Worm (Caenorhabditis elegans) whole organism, L1 larva: ENCODE results near the gene D2096.9.

Source experiments
- C04F5.9 ChIP-seq: sonication (generic microtip); optimal IDR thresholded peaks from 2 replicates; lab custom pipeline; 2016; ENCODE audit warnings: missing genetic modification characterization, missing compliant biosample characterization
- C16A3.4 ChIP-seq: fragments of 150-350 bp; optimal IDR thresholded peaks from 2 replicates; lab custom pipeline; 2014; ENCODE audit warnings: missing biosample characterization, missing genetic modification characterization
- Y116A8C.19 ChIP-seq: sonication (generic microtip); optimal IDR thresholded peaks from 2 replicates; lab custom pipeline; 2016; ENCODE audit warnings: missing compliant biosample characterization, missing genetic modification characterization, borderline replicate concordance
- aha-1 ChIP-seq: fragments of 150-350 bp; optimal IDR thresholded peaks from 2 replicates; lab custom pipeline; 2014; ENCODE audit warnings: missing biosample characterization, missing genetic modification characterization
- alr-1 ChIP-seq: fragments of 200-800 bp; sonication (Bioruptor generic); optimal IDR thresholded peaks from 2 replicates; lab custom pipeline; 2018; ENCODE audit warnings: borderline replicate concordance, mild to moderate bottlenecking, missing genetic modification characterization, missing compliant biosample characterization
- aly-2 ChIP-seq: fragments of 150-350 bp; optimal IDR thresholded peaks from 2 replicates; lab custom pipeline; 2014; ENCODE audit warnings: missing biosample characterization, missing genetic modification characterization
- blmp-1 ChIP-seq: fragments of 150-350 bp; optimal IDR thresholded peaks from 2 replicates; lab custom pipeline; 2014; ENCODE audit warnings: missing biosample characterization, missing genetic modification characterization
- ceh-63 ChIP-seq: fragments of 200-800 bp; sonication (Bioruptor generic); optimal IDR thresholded peaks from 2 replicates; lab custom pipeline; 2018; ENCODE audit warnings: mild to moderate bottlenecking, missing genetic modification characterization, missing compliant biosample characterization
- ceh-82 ChIP-seq, 3 experiments: fragments of 150-350 bp in 1 of 3; sonication (generic microtip) in 2 of 3; optimal IDR thresholded peaks; 2 replicates each; lab custom pipeline; 2014 to 2017; ENCODE audit warnings: missing biosample characterization in 3 of 3, missing genetic modification characterization in 3 of 3
- ceh-88 ChIP-seq: fragments of 200-800 bp; sonication (Bioruptor generic); IDR thresholded peaks from 2 replicates; pipeline ENCODE4 v1.3.6; 2022; ENCODE audit warnings: missing genetic modification characterization, missing compliant biosample characterization
- ceh-90 ChIP-seq: sonication (generic microtip); optimal IDR thresholded peaks from 2 replicates; lab custom pipeline; 2016; ENCODE audit warnings: missing genetic modification characterization, missing compliant biosample characterization
- dpl-1 ChIP-seq, 3 experiments: fragments of 150-350 bp in 2 of 3; sonication (generic microtip) in 1 of 3; optimal IDR thresholded peaks; 2 replicates each; lab custom pipeline; 2014 to 2017; ENCODE audit warnings: missing biosample characterization in 3 of 3, missing genetic modification characterization in 3 of 3, missing genetic modification reagents in 3 of 3
- dsc-1 ChIP-seq: sonication (generic microtip); optimal IDR thresholded peaks from 2 replicates; lab custom pipeline; 2016; ENCODE audit warnings: mild to moderate bottlenecking, missing genetic modification characterization, missing compliant biosample characterization
- efl-1 ChIP-seq, 4 experiments: fragments of 150-350 bp; optimal IDR thresholded peaks in 3 of 4; peaks in 1 of 4; 1 replicate in 1 of 4; 2 replicates in 3 of 4; lab custom pipeline; 2014; ENCODE audit warnings: missing biosample characterization in 2 of 4, missing genetic modification characterization in 2 of 4, missing genetic modification reagents in 2 of 4
- efl-3 ChIP-seq: fragments of 200-800 bp; sonication (Bioruptor generic); optimal IDR thresholded peaks from 2 replicates; lab custom pipeline; 2018; ENCODE audit warnings: mild to moderate bottlenecking, missing genetic modification characterization, missing compliant biosample characterization
- egl-27 ChIP-seq, 2 experiments: fragments of 150-350 bp in 1 of 2; sonication (generic microtip); optimal IDR thresholded peaks; 3 replicates each; lab custom pipeline; 2017 to 2018; ENCODE audit warnings: missing biosample characterization in 2 of 2, missing genetic modification characterization in 2 of 2, missing genetic modification reagents in 2 of 2
- elt-3 ChIP-seq, 6 experiments: fragments of 150-350 bp in 1 of 6; sonication (generic microtip); optimal IDR thresholded peaks; 2 replicates each; lab custom pipeline; 2017 to 2018; ENCODE audit warnings: missing biosample characterization in 6 of 6, missing genetic modification characterization in 6 of 6, inconsistent platforms in 1 of 6
- ets-5 ChIP-seq: fragments of 200-800 bp; sonication (Bioruptor generic); IDR thresholded peaks from 2 replicates; pipeline ENCODE4 v1.3.6; 2022; ENCODE audit warnings: missing genetic modification characterization, missing compliant biosample characterization
- fkh-10 ChIP-seq: sonication (generic microtip); optimal IDR thresholded peaks from 2 replicates; lab custom pipeline; 2017; ENCODE audit warnings: missing biosample characterization, missing genetic modification reagents, missing genetic modification characterization
- grh-1 ChIP-seq: fragments of 200-800 bp; sonication (Bioruptor generic); IDR thresholded peaks from 2 replicates; pipeline ENCODE4 v1.3.6; 2022; ENCODE audit warnings: missing genetic modification reagents, missing genetic modification characterization, missing compliant biosample characterization
- hpl-2 ChIP-seq: fragments of 150-350 bp; optimal IDR thresholded peaks from 2 replicates; lab custom pipeline; 2014; ENCODE audit warnings: missing biosample characterization, missing genetic modification reagents, missing genetic modification characterization
- isw-1 ChIP-seq: fragments of 200-800 bp; sonication (Bioruptor generic); IDR thresholded peaks from 2 replicates; pipeline ENCODE4 v1.3.6; 2022; ENCODE audit warnings: missing genetic modification characterization, missing compliant biosample characterization
- jun-1 ChIP-seq: fragments of 150-350 bp; optimal IDR thresholded peaks from 2 replicates; lab custom pipeline; 2014; ENCODE audit warnings: missing biosample characterization, missing genetic modification reagents, missing genetic modification characterization
- lin-14 ChIP-seq: fragments of 200-800 bp; sonication (Bioruptor generic); optimal IDR thresholded peaks from 2 replicates; lab custom pipeline; 2018; ENCODE audit warnings: mild to moderate bottlenecking, missing genetic modification characterization, moderate library complexity, missing compliant biosample characterization
- lin-35 ChIP-seq, 2 experiments: fragments of 150-350 bp; optimal IDR thresholded peaks; 2 replicates each; lab custom pipeline; 2014; ENCODE audit warnings: missing biosample characterization in 2 of 2, missing genetic modification characterization in 2 of 2, missing genetic modification reagents in 2 of 2
- lin-39 ChIP-seq: fragments of 150-350 bp; optimal IDR thresholded peaks from 2 replicates; lab custom pipeline; 2014; ENCODE audit warnings: missing biosample characterization, missing genetic modification reagents, missing genetic modification characterization
- lir-3 ChIP-seq: sonication (generic microtip); optimal IDR thresholded peaks from 2 replicates; lab custom pipeline; 2016; ENCODE audit warnings: mild to moderate bottlenecking, missing genetic modification characterization, moderate library complexity, missing compliant biosample characterization; ENCODE audit not compliant: poor library complexity
- mab-9 ChIP-seq: fragments of 200-800 bp; sonication (Bioruptor generic); IDR thresholded peaks from 2 replicates; pipeline ENCODE4 v1.3.6; 2022; ENCODE audit warnings: missing genetic modification reagents, missing genetic modification characterization, missing compliant biosample characterization
- mdl-1 ChIP-seq, 2 experiments: fragments of 150-350 bp; optimal IDR thresholded peaks; 2 replicates each; lab custom pipeline; 2014 to 2017; ENCODE audit warnings: missing biosample characterization in 2 of 2, missing genetic modification characterization in 2 of 2, inconsistent platforms in 1 of 2
- nhr-11 ChIP-seq: fragments of 150-350 bp; optimal IDR thresholded peaks from 2 replicates; lab custom pipeline; 2014; ENCODE audit warnings: missing biosample characterization, missing genetic modification characterization
- nhr-12 ChIP-seq: sonication (generic microtip); optimal IDR thresholded peaks from 2 replicates; lab custom pipeline; 2017; ENCODE audit warnings: missing biosample characterization, missing genetic modification characterization
- nhr-237 ChIP-seq: fragments of 150-350 bp; optimal IDR thresholded peaks from 2 replicates; lab custom pipeline; 2014; ENCODE audit warnings: missing biosample characterization, missing genetic modification characterization
- nhr-71 ChIP-seq: sonication (generic microtip); optimal IDR thresholded peaks from 2 replicates; lab custom pipeline; 2016; ENCODE audit warnings: mild to moderate bottlenecking, missing genetic modification characterization, moderate library complexity, missing compliant biosample characterization
- nhr-84 ChIP-seq: sonication (generic microtip); optimal IDR thresholded peaks from 2 replicates; lab custom pipeline; 2017; ENCODE audit warnings: missing biosample characterization, missing genetic modification characterization
- nhr-85 ChIP-seq: sonication (generic microtip); peaks from one replicate; lab custom pipeline; 2016; ENCODE audit warnings: missing genetic modification characterization, inconsistent platforms, missing compliant biosample characterization
- nhr-90 ChIP-seq: sonication (generic microtip); optimal IDR thresholded peaks from 2 replicates; lab custom pipeline; 2016; ENCODE audit warnings: mild to moderate bottlenecking, missing genetic modification characterization, missing compliant biosample characterization; ENCODE audit not compliant: poor library complexity
- pag-3 ChIP-seq: sonication (generic microtip); optimal IDR thresholded peaks from 2 replicates; lab custom pipeline; 2017; ENCODE audit warnings: missing genetic modification characterization, mild to moderate bottlenecking, missing compliant biosample characterization, antibody characterized with exemption, borderline replicate concordance; ENCODE audit not compliant: insufficient read depth
- pax-3 ChIP-seq: fragments of 200-800 bp; sonication (Bioruptor generic); optimal IDR thresholded peaks from 2 replicates; lab custom pipeline; 2018; ENCODE audit warnings: mild to moderate bottlenecking, missing genetic modification characterization, moderate library complexity, missing compliant biosample characterization
- pqm-1 ChIP-seq: sonication (generic microtip); optimal IDR thresholded peaks from 3 replicates; lab custom pipeline; 2017; ENCODE audit warnings: missing biosample characterization, missing genetic modification characterization
- skn-1 ChIP-seq: fragments of 150-350 bp; optimal IDR thresholded peaks from 2 replicates; lab custom pipeline; 2014; ENCODE audit warnings: missing biosample characterization, missing genetic modification characterization
- snpc-4 ChIP-seq: fragments of 150-350 bp; optimal IDR thresholded peaks from 2 replicates; lab custom pipeline; 2014; ENCODE audit warnings: missing biosample characterization, missing genetic modification characterization
- sptf-1 ChIP-seq: fragments of 150-350 bp; optimal IDR thresholded peaks from 2 replicates; lab custom pipeline; 2014; ENCODE audit warnings: missing biosample characterization, missing genetic modification characterization
- tbx-2 ChIP-seq: sonication (generic microtip); optimal IDR thresholded peaks from 2 replicates; lab custom pipeline; 2016; ENCODE audit warnings: missing genetic modification characterization, missing compliant biosample characterization
- unc-130 ChIP-seq: fragments of 150-350 bp; optimal IDR thresholded peaks from 2 replicates; lab custom pipeline; 2017; ENCODE audit warnings: missing biosample characterization, missing genetic modification characterization, inconsistent platforms
- unc-30 ChIP-seq: sonication (generic microtip); optimal IDR thresholded peaks from 2 replicates; lab custom pipeline; 2017; ENCODE audit warnings: missing biosample characterization, missing genetic modification characterization
- unc-62 ChIP-seq: fragments of 150-350 bp; optimal IDR thresholded peaks from 2 replicates; lab custom pipeline; 2014; ENCODE audit warnings: missing biosample characterization, missing genetic modification reagents, missing genetic modification characterization
- unc-86 ChIP-seq: sonication (generic microtip); optimal IDR thresholded peaks from 2 replicates; lab custom pipeline; 2016; ENCODE audit warnings: missing genetic modification characterization, missing compliant biosample characterization
- unc-98 ChIP-seq: fragments of 200-800 bp; sonication (Bioruptor generic); IDR thresholded peaks from 2 replicates; pipeline ENCODE4 v1.3.6; 2022; ENCODE audit warnings: missing genetic modification characterization, missing compliant biosample characterization
- zag-1 ChIP-seq: fragments of 150-350 bp; optimal IDR thresholded peaks from 2 replicates; lab custom pipeline; 2014; ENCODE audit warnings: missing biosample characterization, missing genetic modification characterization
- zip-4 ChIP-seq: fragments of 200-800 bp; sonication (Bioruptor generic); optimal IDR thresholded peaks from 2 replicates; lab custom pipeline; 2018; ENCODE audit warnings: mild to moderate bottlenecking, missing genetic modification characterization, moderate library complexity, missing compliant biosample characterization
- ztf-11 ChIP-seq, 2 experiments: sonication (generic microtip); optimal IDR thresholded peaks; 2 replicates each; lab custom pipeline; 2016 to 2017; ENCODE audit warnings: missing genetic modification characterization in 2 of 2, missing biosample characterization in 1 of 2, missing compliant biosample characterization in 1 of 2
- ztf-4 ChIP-seq: fragments of 150-350 bp; optimal IDR thresholded peaks from 2 replicates; lab custom pipeline; 2014; ENCODE audit warnings: missing biosample characterization, missing genetic modification characterization

The D2096.9 gene

ce11 chrIV:8375381-8375780, 7.2 kb downstream of the D2096.9 start:
- TF ChIP-seq tbx-2 (tag; lab: Kevin White, UChicago) (peak; percentile 76), Y116A8C.19 (tag; lab: Kevin White, UChicago) (no peak), skn-1 (tag; lab: Kevin White, UChicago) (peak; percentile 67), lin-39 (tag; lab: Kevin White, UChicago) (no peak), alr-1 (tag; lab: Kevin White, UChicago) (no peak), hpl-2 (GFP tag; lab: Kevin White, UChicago) (peak; percentile 76), C16A3.4 (peak; percentile 87), efl-1 (optimal IDR thresholded peaks at IDR 0.05; lab: Kevin White, UChicago) (peak; percentile 63 to 75), efl-1 (GFP tag; optimal IDR thresholded peaks at IDR 0.05 in 1 of 2; lab: Kevin White, UChicago) (peak; percentile 56 to 93), nhr-85 (tag; lab: Kevin White, UChicago) (peak; percentile 81), mab-9 (GFP tag; lab: Robert Waterston, UW) (peak; percentile 73), isw-1 (GFP tag; lab: Robert Waterston, UW) (peak; percentile 48), unc-98 (GFP tag; lab: Robert Waterston, UW) (no peak), ztf-4 (tag; lab: Kevin White, UChicago) (peak; percentile 53), nhr-84 (tag; lab: Kevin White, UChicago) (no peak), dpl-1 (GFP tag; optimal IDR thresholded peaks at IDR 0.05; lab: Kevin White, UChicago) (peak; percentile 59 to 67 (median 65)), pqm-1 (tag; lab: Kevin White, UChicago) (no peak), ztf-11 (tag; optimal IDR thresholded peaks at IDR 0.05; lab: Kevin White, UChicago) (peak in 1 of 2 experiments; percentile 27), C04F5.9 (tag; lab: Kevin White, UChicago) (peak; percentile 6), ceh-90 (tag; lab: Kevin White, UChicago) (no peak), nhr-12 (tag; lab: Kevin White, UChicago) (no peak), jun-1 (tag; lab: Kevin White, UChicago) (peak; percentile 19), snpc-4 (peak; percentile 51), aha-1 (tag; lab: Kevin White, UChicago) (no peak), ceh-63 (GFP tag; lab: Kevin White, UChicago) (peak; percentile 37), grh-1 (0 out of 2 replicates have a peak, but pooled peaks have one; percentile 11), lin-35 (GFP tag; optimal IDR thresholded peaks at IDR 0.05; lab: Kevin White, UChicago) (peak; percentile 78 to 88), ceh-88 (GFP tag; lab: Robert Waterston, UW) (peak; percentile 63), mdl-1 (tag; optimal IDR thresholded peaks at IDR 0.05; lab: Kevin White, UChicago) (peak in 1 of 2 experiments; percentile 82), ceh-82 (tag; optimal IDR thresholded peaks at IDR 0.05; lab: Kevin White, UChicago) (peak; percentile 48 to 88 (median 67)), unc-30 (tag; lab: Kevin White, UChicago) (no peak), ets-5 (GFP tag; lab: Robert Waterston, UW) (no peak), unc-62 (no peak), unc-86 (tag; lab: Kevin White, UChicago) (peak; percentile 25), zag-1 (tag; lab: Kevin White, UChicago) (no peak), pag-3 (no peak), egl-27 (tag; optimal IDR thresholded peaks at IDR 0.05; lab: Kevin White, UChicago) (peak in 1 of 2 experiments; percentile 2), unc-130 (tag; lab: Kevin White, UChicago) (peak; percentile 62), dsc-1 (tag; lab: Kevin White, UChicago) (peak; percentile 83), pax-3 (tag; lab: Kevin White, UChicago) (peak; percentile 49), nhr-237 (peak; percentile 56), blmp-1 (tag; lab: Kevin White, UChicago) (peak; percentile 44), sptf-1 (tag; lab: Kevin White, UChicago) (no peak), aly-2 (peak; percentile 79), nhr-11 (tag; lab: Kevin White, UChicago) (no peak), lin-14 (peak; percentile 83), nhr-90 (tag; lab: Kevin White, UChicago) (peak; percentile 87), efl-3 (no peak), fkh-10 (GFP tag; lab: Kevin White, UChicago) (no peak), zip-4 (GFP tag; lab: Kevin White, UChicago) (peak; percentile 44), elt-3 (tag; optimal IDR thresholded peaks at IDR 0.05; lab: Kevin White, UChicago) (peak in 2 of 6 experiments; percentile 52 to 55), lir-3 (tag; lab: Kevin White, UChicago) (peak; percentile 61), nhr-71 (peak; percentile 91)
